Fruit fly (Drosophila melanogaster): ENCODE results near the gene CG31752.

Gene CG31752

DNA sequence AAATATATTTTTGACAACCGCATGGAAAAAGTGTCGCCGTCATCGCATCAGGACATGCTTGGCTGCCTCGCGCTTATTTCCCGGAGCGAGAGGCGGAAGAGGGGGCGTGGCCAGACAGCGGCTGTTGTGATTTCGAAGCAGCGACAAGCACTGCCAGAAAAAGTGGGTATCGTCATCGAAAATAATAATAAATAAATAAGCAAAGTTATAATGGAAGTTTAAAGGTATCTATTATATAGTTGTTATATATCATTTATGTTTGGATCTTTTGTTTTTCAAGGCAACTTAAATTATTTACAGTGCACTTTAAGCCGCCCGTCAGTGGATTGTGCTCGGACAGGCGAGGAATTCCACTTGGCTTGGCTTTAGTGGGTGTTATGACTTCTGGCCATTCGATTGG is 48.2 kb upstream of the CG31752 start (continued):
- TF ChIP-seq salr (GFP tag; optimal IDR thresholded peaks at IDR 0.05): no peak
- no peak for TF ChIP-seq dsx (GFP tag; optimal IDR thresholded peaks at IDR 0.05; ENCODE audit: poor library complexity, severe bottlenecking)
- TF ChIP-seq CG6276 (GFP tag; optimal IDR thresholded peaks at IDR 0.05): no peak
- no peak for TF ChIP-seq CG11294 (GFP tag; IDR thresholded peaks at IDR 0.05)
- TF ChIP-seq fkh (GFP tag; optimal IDR thresholded peaks at IDR 0.05): no peak
- TF ChIP-seq CG9139 (GFP tag; optimal IDR thresholded peaks at IDR 0.05): no peak
- no peak for TF ChIP-seq fd85E (GFP tag; optimal IDR thresholded peaks at IDR 0.05)
- TF ChIP-seq CG6792 (GFP tag; optimal IDR thresholded peaks at IDR 0.05): peak; percentile 26
- peak; percentile 22 for TF ChIP-seq Smox (GFP tag; optimal IDR thresholded peaks at IDR 0.05)
- TF ChIP-seq Blimp-1 (GFP tag; optimal IDR thresholded peaks at IDR 0.05): no peak
- peak; percentile 30 for TF ChIP-seq CG3919 (GFP tag; optimal IDR thresholded peaks at IDR 0.05)
- no peak for TF ChIP-seq Hr38 (GFP tag; optimal IDR thresholded peaks at IDR 0.05)
- TF ChIP-seq Lpt (GFP tag; optimal IDR thresholded peaks at IDR 0.05): no peak
- peak; percentile 19 for TF ChIP-seq lz (GFP tag; optimal IDR thresholded peaks at IDR 0.05)
- TF ChIP-seq net (GFP tag; optimal IDR thresholded peaks at IDR 0.05): no peak

dm6 chr2L:18886904-18887303 is 45.8 kb upstream of the CG31752 start:
- TF ChIP-seq Met (GFP tag; optimal IDR thresholded peaks at IDR 0.05) (no peak), fd59A (GFP tag; optimal IDR thresholded peaks at IDR 0.05) (no peak), Eip75B (GFP tag; optimal IDR thresholded peaks at IDR 0.05) (no peak), CG3919 (GFP tag; optimal IDR thresholded peaks at IDR 0.05) (no peak), CG11902 (GFP tag; optimal IDR thresholded peaks at IDR 0.05) (no peak), OdsH (GFP tag; optimal IDR thresholded peaks at IDR 0.05) (no peak), CG8319 (GFP tag; optimal IDR thresholded peaks at IDR 0.05) (no peak), salr (GFP tag; optimal IDR thresholded peaks at IDR 0.05) (no peak), Ets21C (GFP tag; optimal IDR thresholded peaks at IDR 0.05) (no peak), CG34406 (GFP tag; optimal IDR thresholded peaks at IDR 0.05) (no peak), ss (GFP tag; optimal IDR thresholded peaks at IDR 0.05) (no peak), CG6276 (GFP tag; optimal IDR thresholded peaks at IDR 0.05) (no peak), CG6854 (GFP tag; optimal IDR thresholded peaks at IDR 0.05) (no peak), Sox102F (GFP tag; optimal IDR thresholded peaks at IDR 0.05) (no peak), topi (GFP tag; optimal IDR thresholded peaks at IDR 0.05) (no peak), CG15336 (GFP tag; IDR thresholded peaks at IDR 0.05) (no peak), CG6163 (GFP tag; IDR thresholded peaks at IDR 0.05) (no peak)

DNA sequence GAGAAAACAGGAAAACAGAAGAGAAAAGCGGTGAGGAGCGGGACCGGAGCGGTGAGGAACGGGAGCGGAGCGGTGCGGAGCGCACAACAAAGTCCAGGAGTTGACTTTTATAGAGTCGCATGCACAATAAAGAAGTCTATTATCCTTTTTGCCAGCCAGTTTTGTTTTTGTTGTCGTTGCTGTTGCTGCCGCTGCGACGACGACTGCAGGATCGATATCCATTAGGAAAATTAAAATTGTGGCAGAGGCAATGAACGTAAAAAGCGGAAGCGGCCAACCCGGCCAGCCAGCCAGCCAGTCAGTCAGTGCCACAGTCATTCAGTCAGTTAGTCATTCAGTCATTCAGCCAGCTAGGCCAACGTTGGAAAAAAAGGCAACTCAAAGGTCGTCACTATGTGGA is 43.7 kb upstream of the CG31752 start:
- TF ChIP-seq Blimp-1 (GFP tag; optimal IDR thresholded peaks at IDR 0.05): no peak
- no peak for TF ChIP-seq CG10669 (GFP tag; optimal IDR thresholded peaks at IDR 0.05)
- TF ChIP-seq CG8119 (GFP tag; IDR thresholded peaks at IDR 0.05): no peak
- TF ChIP-seq CG31627 (GFP tag; optimal IDR thresholded peaks at IDR 0.05): no peak
- no peak for TF ChIP-seq CG11902 (GFP tag; optimal IDR thresholded peaks at IDR 0.05)
- TF ChIP-seq CG8632 (GFP tag; optimal IDR thresholded peaks at IDR 0.05): no peak
- no peak for TF ChIP-seq CG15336 (GFP tag; IDR thresholded peaks at IDR 0.05)
- no peak for TF ChIP-seq CG1621 (tag; optimal IDR thresholded peaks at IDR 0.05)
- no peak for TF ChIP-seq salr (GFP tag; optimal IDR thresholded peaks at IDR 0.05)
- TF ChIP-seq CG16779 (tag; optimal IDR thresholded peaks at IDR 0.05): no peak
- no peak for TF ChIP-seq CG4318 (GFP tag; optimal IDR thresholded peaks at IDR 0.05)
- TF ChIP-seq Eip93F (GFP tag; optimal IDR thresholded peaks at IDR 0.05): no peak
- no peak for TF ChIP-seq Eip75B (GFP tag; optimal IDR thresholded peaks at IDR 0.05)
- no peak for TF ChIP-seq CG7368 (GFP tag; optimal IDR thresholded peaks at IDR 0.05)
- TF ChIP-seq dsx (GFP tag; optimal IDR thresholded peaks at IDR 0.05; ENCODE audit: poor library complexity, severe bottlenecking): no peak
- no peak for TF ChIP-seq CG10631 (GFP tag; optimal IDR thresholded peaks at IDR 0.05)
- no peak for TF ChIP-seq CG6792 (GFP tag; optimal IDR thresholded peaks at IDR 0.05)
- no peak for TF ChIP-seq Met (GFP tag; optimal IDR thresholded peaks at IDR 0.05)

Measured in whole organism, prepupa.